Worm (Caenorhabditis elegans) whole organism, young adult: ENCODE data around the gene C48B4.12.

Source experiments
- C06A6.2 ChIP-seq: fragments of 200-800 bp; sonication (Bioruptor generic); conservative IDR thresholded peaks from 2 replicates; pipeline ENCODE4 v1.3.6; 2022; ENCODE audit warnings: missing genetic modification characterization, missing compliant biosample characterization
- F49E8.2 ChIP-seq: sonication (generic microtip); optimal IDR thresholded peaks from 3 replicates; lab custom pipeline; 2017; ENCODE audit warnings: missing genetic modification characterization, mild to moderate bottlenecking, missing compliant biosample characterization, antibody characterized with exemption, moderate library complexity; ENCODE audit not compliant: insufficient read depth
- K12H6.12 ChIP-seq: fragments of 200-800 bp; sonication (Bioruptor generic); optimal IDR thresholded peaks from 2 replicates; lab custom pipeline; 2018; ENCODE audit warnings: mild to moderate bottlenecking, missing genetic modification characterization, missing compliant biosample characterization
- Y67H2A.10 ChIP-seq: fragments of 200-800 bp; sonication (Bioruptor generic); conservative IDR thresholded peaks from 2 replicates; pipeline ENCODE4 v1.3.6; 2022; ENCODE audit warnings: missing genetic modification reagents, missing genetic modification characterization, missing compliant biosample characterization
- ama-1 ChIP-seq, 3 experiments: fragments of 150-350 bp in 1 of 3; sonication (generic microtip) in 2 of 3; optimal IDR thresholded peaks; 2 replicates each; lab custom pipeline; 2014 to 2018; ENCODE audit warnings: missing biosample characterization in 2 of 3, missing genetic modification characterization in 2 of 3, missing genetic modification reagents in 2 of 3
- ceh-91 ChIP-seq: fragments of 200-800 bp; sonication (Bioruptor generic); IDR thresholded peaks from 2 replicates; pipeline ENCODE4 v1.3.6; 2022; ENCODE audit warnings: missing genetic modification reagents, missing genetic modification characterization, missing compliant biosample characterization
- dpff-1 ChIP-seq: sonication (generic microtip); optimal IDR thresholded peaks from 2 replicates; lab custom pipeline; 2017; ENCODE audit warnings: mild to moderate bottlenecking, missing genetic modification characterization, missing compliant biosample characterization
- dpl-1 ChIP-seq: fragments of 150-350 bp; optimal IDR thresholded peaks from 2 replicates; lab custom pipeline; 2014; ENCODE audit warnings: missing biosample characterization, missing genetic modification reagents, missing genetic modification characterization
- efl-1 ChIP-seq: fragments of 150-350 bp; optimal IDR thresholded peaks from 2 replicates; lab custom pipeline; 2014; ENCODE audit warnings: missing biosample characterization, missing genetic modification reagents, missing genetic modification characterization
- sea-2 ChIP-seq: fragments of 200-800 bp; sonication (Bioruptor generic); IDR thresholded peaks from 2 replicates; pipeline ENCODE4 v1.3.6; 2022; ENCODE audit warnings: missing genetic modification characterization, missing compliant biosample characterization
- snpc-1.3 ChIP-seq: sonication (generic microtip); optimal IDR thresholded peaks from 2 replicates; lab custom pipeline; 2017; ENCODE audit warnings: missing genetic modification characterization, mild to moderate bottlenecking, missing compliant biosample characterization, antibody characterized with exemption, moderate library complexity, missing genotype, missing genetic modification reagents; ENCODE audit not compliant: insufficient read depth
- snpc-4 ChIP-seq, 5 experiments: fragments of 150-350 bp in 1 of 5; sonication (generic microtip) in 4 of 5; optimal IDR thresholded peaks; 2 replicates each; lab custom pipeline; 2014 to 2018; ENCODE audit warnings: missing genetic modification characterization in 5 of 5, missing biosample characterization in 3 of 5, antibody characterized with exemption in 2 of 5, mild to moderate bottlenecking in 2 of 5, missing compliant biosample characterization in 2 of 5, missing genotype in 2 of 5, moderate library complexity in 2 of 5, missing genetic modification reagents in 1 of 5
- ztf-22 ChIP-seq: fragments of 200-800 bp; sonication (Bioruptor generic); optimal IDR thresholded peaks from 2 replicates; lab custom pipeline; 2018; ENCODE audit warnings: mild to moderate bottlenecking, missing genetic modification characterization, moderate library complexity, missing compliant biosample characterization

- TF ChIP-seq F49E8.2 (tag; lab: Kevin White, UChicago) (no peak), sea-2 (no peak), C06A6.2 (GFP tag; lab: Robert Waterston, UW) (no peak), dpff-1 (tag; lab: Kevin White, UChicago) (no peak), snpc-1.3 (tag; lab: Kevin White, UChicago) (no peak), ztf-22 (GFP tag; lab: Kevin White, UChicago) (no peak), ama-1 (optimal IDR thresholded peaks at IDR 0.05; lab: Kevin White, UChicago) (no peak), ama-1 (GFP tag; optimal IDR thresholded peaks at IDR 0.05; lab: Kevin White, UChicago) (no peak), efl-1 (GFP tag; lab: Kevin White, UChicago) (no peak), dpl-1 (GFP tag; lab: Kevin White, UChicago) (no peak), K12H6.12 (tag; lab: Kevin White, UChicago) (no peak), snpc-4 (GFP tag; optimal IDR thresholded peaks at IDR 0.05; lab: Kevin White, UChicago) (no peak), snpc-4 (tag; optimal IDR thresholded peaks at IDR 0.05; lab: Kevin White, UChicago) (no peak), Y67H2A.10 (no peak), ceh-91 (no peak)
Observed at ce11 chrIII:9582240-9582639, 14.9 kb upstream of the C48B4.12 start, which contains the start of gene C48B4.3.
